Worm (Caenorhabditis elegans) whole organism, L3 larva: ENCODE results near the gene sdz-35.
"Not testable (repeated sequence)": the region's sequence is repeated elsewhere in the genome, so short reads cannot be mapped to it uniquely, and the experiment has no call there.

Experiments used
- ceh-82 ChIP-seq: fragments of 150-350 bp; optimal IDR thresholded peaks from 2 replicates; lab custom pipeline; 2014; ENCODE audit warnings: missing biosample characterization, missing genetic modification characterization
- ceh-9 ChIP-seq: sonication (generic microtip); optimal IDR thresholded peaks from 2 replicates; lab custom pipeline; 2018; ENCODE audit warnings: missing biosample characterization, missing genetic modification characterization
- daf-12 ChIP-seq: fragments of 150-350 bp; optimal IDR thresholded peaks from 2 replicates; lab custom pipeline; 2014; ENCODE audit warnings: missing biosample characterization, missing genetic modification reagents, missing genetic modification characterization
- egl-27 ChIP-seq: sonication (generic microtip); optimal IDR thresholded peaks from 4 replicates; lab custom pipeline; 2017; ENCODE audit warnings: missing biosample characterization, missing genetic modification reagents, missing genetic modification characterization
- elt-1 ChIP-seq: fragments of 150-350 bp; optimal IDR thresholded peaks from 2 replicates; lab custom pipeline; 2014; ENCODE audit warnings: missing biosample characterization, missing genetic modification characterization
- elt-3 ChIP-seq, 3 experiments: fragments of 150-350 bp in 1 of 3; sonication (generic microtip) in 2 of 3; optimal IDR thresholded peaks; 2 replicates in 2 of 3; 4 replicates in 1 of 3; lab custom pipeline; 2014 to 2017; ENCODE audit warnings: missing biosample characterization in 3 of 3, missing genetic modification characterization in 3 of 3
- fkh-10 ChIP-seq: sonication (generic microtip); optimal IDR thresholded peaks from 2 replicates; lab custom pipeline; 2017; ENCODE audit warnings: missing biosample characterization, missing genetic modification reagents, missing genetic modification characterization
- fkh-2 ChIP-seq: fragments of 150-350 bp; optimal IDR thresholded peaks from 2 replicates; lab custom pipeline; 2014; ENCODE audit warnings: missing biosample characterization, missing genetic modification reagents, missing genetic modification characterization
- fos-1 ChIP-seq: fragments of 150-350 bp; optimal IDR thresholded peaks from 2 replicates; lab custom pipeline; 2014; ENCODE audit warnings: missing biosample characterization, missing genetic modification characterization
- hmg-11 ChIP-seq: sonication (generic microtip); optimal IDR thresholded peaks from 2 replicates; lab custom pipeline; 2016; ENCODE audit warnings: missing genetic modification characterization, missing compliant biosample characterization
- jun-1 ChIP-seq: fragments of 150-350 bp; optimal IDR thresholded peaks from 2 replicates; lab custom pipeline; 2014; ENCODE audit warnings: missing biosample characterization, missing genetic modification reagents, missing genetic modification characterization
- lin-15B ChIP-seq: fragments of 150-350 bp; optimal IDR thresholded peaks from 2 replicates; lab custom pipeline; 2014; ENCODE audit warnings: missing biosample characterization, missing genetic modification characterization
- lin-39 ChIP-seq: fragments of 150-350 bp; optimal IDR thresholded peaks from 2 replicates; lab custom pipeline; 2018; ENCODE audit warnings: missing biosample characterization, missing genetic modification reagents, missing genetic modification characterization
- lsy-12 ChIP-seq: sonication (generic microtip); optimal IDR thresholded peaks from 2 replicates; lab custom pipeline; 2016; ENCODE audit warnings: mild to moderate bottlenecking, missing genetic modification characterization, missing compliant biosample characterization
- mdl-1 ChIP-seq: fragments of 150-350 bp; optimal IDR thresholded peaks from 2 replicates; lab custom pipeline; 2014; ENCODE audit warnings: missing biosample characterization, missing genetic modification characterization
- mml-1 ChIP-seq: fragments of 150-350 bp; sonication (generic microtip); optimal IDR thresholded peaks from 3 replicates; lab custom pipeline; 2014; ENCODE audit warnings: missing biosample characterization, missing genetic modification characterization
- nfya-1 ChIP-seq: sonication (generic microtip); optimal IDR thresholded peaks from 2 replicates; lab custom pipeline; 2017; ENCODE audit warnings: missing genetic modification characterization, mild to moderate bottlenecking, missing compliant biosample characterization, antibody characterized with exemption, moderate library complexity; ENCODE audit not compliant: insufficient read depth
- nhr-11 ChIP-seq: fragments of 150-350 bp; optimal IDR thresholded peaks from 2 replicates; lab custom pipeline; 2014; ENCODE audit warnings: missing biosample characterization, missing genetic modification characterization
- nhr-23 ChIP-seq: fragments of 150-350 bp; optimal IDR thresholded peaks from 2 replicates; lab custom pipeline; 2014; ENCODE audit warnings: missing biosample characterization, missing genetic modification reagents, missing genetic modification characterization
- nhr-25 ChIP-seq: sonication (generic microtip); optimal IDR thresholded peaks from 2 replicates; lab custom pipeline; 2017; ENCODE audit warnings: missing biosample characterization, missing genetic modification characterization
- nhr-28 ChIP-seq: fragments of 150-350 bp; optimal IDR thresholded peaks from 2 replicates; lab custom pipeline; 2014; ENCODE audit warnings: missing biosample characterization, missing genetic modification characterization
- nhr-43 ChIP-seq: sonication (generic microtip); optimal IDR thresholded peaks from 2 replicates; lab custom pipeline; 2016; ENCODE audit warnings: mild to moderate bottlenecking, missing genetic modification characterization, missing compliant biosample characterization; ENCODE audit not compliant: poor library complexity, severe bottlenecking
- nhr-76 ChIP-seq: fragments of 150-350 bp; sonication (generic microtip); optimal IDR thresholded peaks from 5 replicates; lab custom pipeline; 2014; ENCODE audit warnings: missing biosample characterization, missing genetic modification characterization
- nhr-77 ChIP-seq: fragments of 150-350 bp; optimal IDR thresholded peaks from 2 replicates; lab custom pipeline; 2014; ENCODE audit warnings: missing biosample characterization, missing genetic modification characterization
- pha-4 ChIP-seq: fragments of 150-350 bp; optimal IDR thresholded peaks from 2 replicates; lab custom pipeline; 2014; ENCODE audit warnings: missing biosample characterization, missing genetic modification reagents, missing genetic modification characterization
- pqm-1 ChIP-seq: fragments of 150-350 bp; optimal IDR thresholded peaks from 2 replicates; lab custom pipeline; 2017; ENCODE audit warnings: missing biosample characterization, missing genetic modification characterization, inconsistent platforms
- sea-2 ChIP-seq: fragments of 150-350 bp; sonication (generic microtip); optimal IDR thresholded peaks from 4 replicates; lab custom pipeline; 2014; ENCODE audit warnings: missing biosample characterization, missing genetic modification reagents, missing genetic modification characterization
- snpc-4 ChIP-seq: fragments of 150-350 bp; optimal IDR thresholded peaks from 2 replicates; lab custom pipeline; 2014; ENCODE audit warnings: missing biosample characterization, missing genetic modification characterization
- unc-39 ChIP-seq: sonication (generic microtip); optimal IDR thresholded peaks from 4 replicates; lab custom pipeline; 2017; ENCODE audit warnings: missing biosample characterization, missing genetic modification characterization
- unc-62 ChIP-seq: fragments of 150-350 bp; sonication (generic microtip); optimal IDR thresholded peaks from 4 replicates; lab custom pipeline; 2014; ENCODE audit warnings: missing biosample characterization, missing genetic modification reagents, missing genetic modification characterization
- zag-1 ChIP-seq: fragments of 150-350 bp; optimal IDR thresholded peaks from 2 replicates; lab custom pipeline; 2014; ENCODE audit warnings: missing biosample characterization, missing genetic modification characterization
- ztf-11 ChIP-seq: fragments of 150-350 bp; optimal IDR thresholded peaks from 2 replicates; lab custom pipeline; 2014; ENCODE audit warnings: missing biosample characterization, missing genetic modification characterization
- ztf-4 ChIP-seq: fragments of 150-350 bp; optimal IDR thresholded peaks from 2 replicates; lab custom pipeline; 2014; ENCODE audit warnings: missing biosample characterization, missing genetic modification characterization

The sdz-35 gene

ce11 chrII:3209251-3209650 is 672 bp upstream of the sdz-35 start, which contains the start of gene ZC239.6:
Gene ZC239.6, plus strand, starts transcription at chrII:3209631.
- TF ChIP-seq nfya-1, result peak; percentile 55
- TF ChIP-seq hmg-11 (tag; lab: Kevin White, UChicago), result peak; percentile 30
- peak; percentile 33 for TF ChIP-seq snpc-4 (tag; lab: Kevin White, UChicago)
- peak; percentile 3 for TF ChIP-seq nhr-23 (tag; lab: Kevin White, UChicago)
- peak; percentile 66 for TF ChIP-seq pha-4 (tag; lab: Kevin White, UChicago)
- no peak for TF ChIP-seq unc-39
- no peak for TF ChIP-seq fkh-2 (tag; lab: Kevin White, UChicago)

- TF ChIP-seq ztf-11 (tag; lab: Kevin White, UChicago), result no peak
- no peak for TF ChIP-seq lsy-12 (tag; lab: Kevin White, UChicago)
- TF ChIP-seq nhr-11 (tag; lab: Kevin White, UChicago), result no peak
- no peak for TF ChIP-seq nhr-25 (tag; lab: Kevin White, UChicago)
- TF ChIP-seq nhr-77 (tag; lab: Kevin White, UChicago), result no peak
- TF ChIP-seq nhr-76, result no peak
- TF ChIP-seq nhr-43, result no peak
- TF ChIP-seq lin-39 (tag; lab: Kevin White, UChicago), result no peak
- no peak for TF ChIP-seq lin-15B (tag; lab: Kevin White, UChicago)
- no peak for TF ChIP-seq fkh-2 (tag; lab: Kevin White, UChicago)
- TF ChIP-seq ceh-82 (tag; lab: Kevin White, UChicago), result no peak
- TF ChIP-seq mdl-1 (tag; lab: Kevin White, UChicago), result no peak
These were observed 2.1 kb downstream of the sdz-35 start, which contains the start of the genes ZC239.20 and ZC239.21 for ce11 chrII:3206423-3206989. Gene ZC239.20, minus strand, starts transcription at chrII:3206523. Gene ZC239.21, plus strand, starts transcription at chrII:3206939.

ce11 chrII:3203415-3203814 is 5.2 kb downstream of the sdz-35 start, which contains the start of gene sri-50:
Gene sri-50, plus strand, starts transcription at chrII:3203715.
- TF ChIP-seq unc-39 (no peak), lsy-12 (tag; lab: Kevin White, UChicago) (no peak), sea-2 (GFP tag; lab: Kevin White, UChicago) (no peak), lin-15B (tag; lab: Kevin White, UChicago) (no peak), mdl-1 (tag; lab: Kevin White, UChicago) (no peak)

DNA sequence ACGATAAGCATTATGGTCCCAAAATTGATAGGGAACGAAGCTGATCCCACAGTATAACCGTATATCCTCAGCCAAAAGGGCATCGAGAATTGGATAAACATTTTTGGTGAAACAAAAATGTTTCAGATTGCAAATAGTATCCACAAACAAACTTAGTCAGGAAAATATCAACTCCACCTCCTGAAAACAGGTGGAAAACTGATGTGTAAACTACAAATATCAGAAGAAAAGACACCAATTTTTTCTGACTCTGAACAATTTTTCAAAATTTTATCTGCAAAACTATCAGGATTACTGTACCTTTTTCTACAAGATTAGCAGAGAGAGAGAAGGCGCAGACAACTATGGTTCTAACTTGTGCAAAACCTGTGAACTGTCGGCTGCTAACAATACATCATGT is 6.1 kb downstream of the sdz-35 start, which contains the start of gene sri-53:
TSS of gene sri-53 (minus strand) at position 101 of the 400 bp plus-strand sequence.
- TF ChIP-seq fkh-10 (GFP tag; lab: Kevin White, UChicago) (no peak), pha-4 (tag; lab: Kevin White, UChicago) (no peak), snpc-4 (tag; lab: Kevin White, UChicago) (no peak), ceh-9 (tag; lab: Kevin White, UChicago) (no peak), zag-1 (tag; lab: Kevin White, UChicago) (no peak)

ce11 chrII:3201242-3201641 is 7.3 kb downstream of the sdz-35 start, which contains the start of gene sri-48:
Gene sri-48, minus strand, starts transcription at chrII:3201342.
- TF ChIP-seq ceh-82 (tag; lab: Kevin White, UChicago); fkh-10 (GFP tag; lab: Kevin White, UChicago); mml-1: not testable (repeated sequence)
- TF ChIP-seq, all 47 proteins: peak for 0; not testable (repeated sequence) for 47

DNA sequence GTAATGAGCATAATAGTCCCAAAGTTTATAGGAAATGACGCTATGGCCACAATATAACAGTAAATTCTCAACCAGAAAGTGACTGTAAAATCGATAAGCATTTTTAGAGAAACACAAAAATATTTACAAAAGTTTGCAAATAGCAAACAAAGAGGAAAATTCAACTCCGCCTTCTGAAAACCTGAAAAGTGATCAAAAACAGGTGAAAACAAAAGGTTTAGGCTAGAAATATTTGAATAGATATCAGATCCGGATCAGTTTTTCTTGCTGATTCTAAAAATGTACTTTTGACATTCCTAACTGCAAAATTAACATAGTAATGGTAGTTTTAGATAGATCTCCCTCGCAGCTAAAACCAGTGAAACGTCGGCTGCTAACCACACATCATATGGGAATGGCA is 9.6 kb downstream of the sdz-35 start, which contains the start of gene sri-51:
TSS of gene sri-51 (minus strand) at position 101 of the 400 bp plus-strand sequence.
- TF ChIP-seq nhr-43, result no peak
- no peak for TF ChIP-seq elt-1
- TF ChIP-seq ztf-4 (tag; lab: Kevin White, UChicago), result no peak
- TF ChIP-seq nhr-23 (tag; lab: Kevin White, UChicago), result no peak
- TF ChIP-seq unc-62 (GFP tag; lab: Kevin White, UChicago), result no peak
- TF ChIP-seq mdl-1 (tag; lab: Kevin White, UChicago), result no peak
- TF ChIP-seq fos-1 (tag; lab: Kevin White, UChicago), result no peak
- TF ChIP-seq nhr-28 (tag; lab: Kevin White, UChicago), result no peak
- TF ChIP-seq pqm-1 (tag; lab: Kevin White, UChicago), result no peak
- no peak for TF ChIP-seq jun-1 (tag; lab: Kevin White, UChicago)
- no peak for TF ChIP-seq lsy-12 (tag; lab: Kevin White, UChicago)
- no peak for TF ChIP-seq elt-3 (tag; optimal IDR thresholded peaks at IDR 0.05; lab: Kevin White, UChicago)
- no peak for TF ChIP-seq mml-1
- no peak for TF ChIP-seq nhr-76
- no peak for TF ChIP-seq daf-12 (tag; lab: Kevin White, UChicago)
- TF ChIP-seq egl-27 (tag; lab: Kevin White, UChicago), result no peak
